Worm (Caenorhabditis elegans): ENCODE measurements around the gene mrpl-48.

mrpl-48 gene

DNA sequence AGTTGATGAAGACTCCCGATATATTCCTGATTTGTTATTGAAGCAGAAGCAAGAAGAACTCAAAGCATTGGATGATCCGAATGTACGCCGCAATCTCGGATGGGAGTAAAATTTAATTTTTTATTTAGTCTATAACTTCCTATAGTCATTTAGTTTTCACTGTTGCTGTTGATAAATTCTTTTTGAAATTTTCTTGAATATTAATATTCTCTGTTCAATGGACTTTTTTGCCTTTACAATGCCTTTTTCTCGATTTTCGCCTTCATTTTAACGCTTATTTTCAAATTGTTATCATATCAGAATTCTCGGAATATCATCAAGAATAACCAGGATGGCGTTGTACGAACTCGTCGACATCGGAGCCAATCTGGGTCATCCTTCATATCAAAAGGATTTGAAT is 809 bp downstream of the mrpl-48 start, which contains the start of gene crn-2:
TSS of gene crn-2 (plus strand) at position 301 of the 400 bp plus-strand sequence.
- no peak for TF ChIP-seq nhr-20 (tag; optimal IDR thresholded peaks at IDR 0.05)
- no peak for TF ChIP-seq sup-37 (GFP tag; optimal IDR thresholded peaks at IDR 0.05)
- no peak for TF ChIP-seq pqm-1 (tag; optimal IDR thresholded peaks at IDR 0.05)
- no peak for TF ChIP-seq ceh-88 (GFP tag; IDR thresholded peaks at IDR 0.05)
- no peak for TF ChIP-seq lir-3 (tag; optimal IDR thresholded peaks at IDR 0.05; ENCODE audit: poor library complexity)
- TF ChIP-seq tbx-2 (tag; optimal IDR thresholded peaks at IDR 0.05), result no peak
- TF ChIP-seq snpc-4 (tag; optimal IDR thresholded peaks at IDR 0.05), result no peak
- TF ChIP-seq unc-62 (GFP tag; optimal IDR thresholded peaks at IDR 0.05), result no peak
- no peak for TF ChIP-seq fkh-8 (tag; optimal IDR thresholded peaks at IDR 0.05)
- no peak for TF ChIP-seq lin-35 (GFP tag; optimal IDR thresholded peaks at IDR 0.05)

DNA sequence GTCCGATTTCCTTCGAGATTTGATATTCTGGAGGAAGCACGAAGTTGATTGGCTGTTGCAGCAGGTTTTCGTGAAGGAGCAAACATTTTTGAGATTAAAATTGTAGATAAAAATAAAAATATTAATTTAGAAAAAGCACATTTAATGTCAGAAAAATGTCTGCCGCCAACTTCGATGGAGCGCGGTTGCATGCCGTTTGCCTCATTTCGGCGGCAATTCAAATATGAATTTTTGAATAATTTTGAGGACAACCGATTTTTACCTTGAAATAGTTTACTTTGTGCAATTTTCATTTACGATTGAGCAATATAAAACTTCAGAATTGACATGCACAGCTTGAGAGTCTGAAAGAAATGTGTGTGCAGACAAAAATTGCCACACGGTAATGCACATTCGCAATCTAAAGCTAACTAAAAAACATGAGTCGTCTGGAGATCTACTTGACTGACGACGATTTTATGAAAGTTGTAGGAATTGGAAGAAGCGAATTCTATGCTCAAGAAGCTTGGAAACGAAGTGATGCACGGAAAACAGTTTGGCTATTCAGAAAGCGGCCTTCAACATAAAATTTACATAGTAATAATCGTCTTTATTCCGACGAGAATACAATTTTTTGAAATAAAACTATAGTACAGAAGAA is 3.0 kb downstream of the mrpl-48 start, which contains the start of gene zhit-1:
TSS of gene zhit-1 (minus strand) at position 161 of the 640 bp plus-strand sequence.
- TF ChIP-seq fkh-8 (tag; optimal IDR thresholded peaks at IDR 0.05) (no peak), hlh-4 (tag; optimal IDR thresholded peaks at IDR 0.05) (no peak), mab-9 (GFP tag; IDR thresholded peaks at IDR 0.05) (no peak), nhr-90 (tag; optimal IDR thresholded peaks at IDR 0.05; ENCODE audit: poor library complexity) (peak; percentile 37), F16B12.6 (tag; optimal IDR thresholded peaks at IDR 0.05) (peak; percentile 50), efl-1 (optimal IDR thresholded peaks at IDR 0.05) (peak; percentile 92), efl-1 (GFP tag; optimal IDR thresholded peaks at IDR 0.05 in 1 of 2) (peak; percentile 92 to 99), zag-1 (tag; optimal IDR thresholded peaks at IDR 0.05) (no peak), mep-1 (tag; optimal IDR thresholded peaks at IDR 0.05) (peak; percentile 35), blmp-1 (tag; optimal IDR thresholded peaks at IDR 0.05) (peak; percentile 4), fkh-10 (GFP tag; optimal IDR thresholded peaks at IDR 0.05) (no peak), isw-1 (GFP tag; IDR thresholded peaks at IDR 0.05) (peak; percentile 29; the same call in 1 of the 2 replicates), nhr-84 (tag; optimal IDR thresholded peaks at IDR 0.05) (no peak), ztf-4 (tag; optimal IDR thresholded peaks at IDR 0.05) (no peak), nhr-28 (tag; optimal IDR thresholded peaks at IDR 0.05) (no peak), nhr-77 (tag; optimal IDR thresholded peaks at IDR 0.05) (no peak), irx-1 (tag; optimal IDR thresholded peaks at IDR 0.05) (no peak), ces-1 (GFP tag; optimal IDR thresholded peaks at IDR 0.05) (no peak), grh-1 (GFP tag; IDR thresholded peaks at IDR 0.05) (no peak), nhr-19 (GFP tag; conservative IDR thresholded peaks at IDR 0.05) (0 out of 2 replicates have a peak, but pooled peaks have one; percentile 6), Y116A8C.19 (tag; optimal IDR thresholded peaks at IDR 0.05; ENCODE audit: borderline replicate concordance) (no peak), zip-4 (GFP tag; optimal IDR thresholded peaks at IDR 0.05) (no peak), rnt-1 (tag; optimal IDR thresholded peaks at IDR 0.05) (peak; percentile 24), ztf-11 (tag; optimal IDR thresholded peaks at IDR 0.05) (no peak), elt-2 (tag; optimal IDR thresholded peaks at IDR 0.05) (no peak), sup-37 (GFP tag; optimal IDR thresholded peaks at IDR 0.05) (no peak), pqm-1 (tag; optimal IDR thresholded peaks at IDR 0.05) (no peak), snpc-4 (tag; optimal IDR thresholded peaks at IDR 0.05) (peak; percentile 68), ceh-82 (tag; optimal IDR thresholded peaks at IDR 0.05) (peak in 1 of 3 experiments; percentile 13), xbp-1 (tag; optimal IDR thresholded peaks at IDR 0.05) (peak; percentile 15), alr-1 (tag; optimal IDR thresholded peaks at IDR 0.05; ENCODE audit: borderline replicate concordance) (peak; percentile 85), lin-39 (tag; optimal IDR thresholded peaks at IDR 0.05) (no peak), dpl-1 (GFP tag; optimal IDR thresholded peaks at IDR 0.05) (peak; percentile 85 to 92 (median 89)), skn-1 (tag; optimal IDR thresholded peaks at IDR 0.05) (peak; percentile 36), lin-35 (GFP tag; optimal IDR thresholded peaks at IDR 0.05) (peak; percentile 94 to 97), hlh-17 (GFP tag; optimal IDR thresholded peaks at IDR 0.05; ENCODE audit: borderline replicate concordance) (no peak), unc-30 (tag; optimal IDR thresholded peaks at IDR 0.05) (no peak), nhr-71 (tag; optimal IDR thresholded peaks at IDR 0.05) (peak; percentile 47), unc-62 (GFP tag; optimal IDR thresholded peaks at IDR 0.05) (no peak), lsy-2 (tag; optimal IDR thresholded peaks at IDR 0.05) (peak; percentile 21 to 70), ceh-88 (GFP tag; IDR thresholded peaks at IDR 0.05) (no peak), lin-14 (GFP tag; optimal IDR thresholded peaks at IDR 0.05) (no peak), nhr-47 (tag; optimal IDR thresholded peaks at IDR 0.05) (peak; percentile 52), jun-1 (tag; optimal IDR thresholded peaks at IDR 0.05) (no peak), snu-23 (GFP tag; optimal IDR thresholded peaks at IDR 0.05) (peak; percentile 29), ets-5 (GFP tag; IDR thresholded peaks at IDR 0.05) (no peak)
